Fruit fly (Drosophila melanogaster) whole organism, wandering third instar larva: ENCODE results near the gene Josd.

Source experiments
- Hr83 ChIP-seq: fragments of 200-300 bp; sonication (Bioruptor generic); optimal IDR thresholded peaks from 2 replicates; lab custom pipeline; 2016; ENCODE audit warnings: missing biosample characterization, mild to moderate bottlenecking, missing genetic modification characterization, moderate library complexity; ENCODE audit not compliant: poor library complexity, severe bottlenecking
- N ChIP-seq: fragments of >200 bp; optimal IDR thresholded peaks from 2 replicates; lab custom pipeline; 2018; ENCODE audit warnings: missing biosample characterization, missing external identifiers, missing genetic modification characterization
- dmrt93B ChIP-seq: fragments of 200-800 bp; sonication (Bioruptor generic); optimal IDR thresholded peaks from 2 replicates; lab custom pipeline; 2018; ENCODE audit warnings: missing biosample characterization, mild to moderate bottlenecking, missing genetic modification characterization
- h ChIP-seq: fragments of 200-800 bp; sonication (Bioruptor generic); optimal IDR thresholded peaks from 3 replicates; lab custom pipeline; 2016; ENCODE audit warnings: missing biosample characterization, mild to moderate bottlenecking, missing genetic modification characterization
- lola ChIP-seq: fragments of >200 bp; optimal IDR thresholded peaks from 2 replicates; lab custom pipeline; 2017; ENCODE audit warnings: missing biosample characterization, missing genetic modification characterization
- usp ChIP-seq: fragments of >200 bp; optimal IDR thresholded peaks from 2 replicates; lab custom pipeline; 2017; ENCODE audit warnings: missing biosample characterization, missing genetic modification characterization

DNA sequence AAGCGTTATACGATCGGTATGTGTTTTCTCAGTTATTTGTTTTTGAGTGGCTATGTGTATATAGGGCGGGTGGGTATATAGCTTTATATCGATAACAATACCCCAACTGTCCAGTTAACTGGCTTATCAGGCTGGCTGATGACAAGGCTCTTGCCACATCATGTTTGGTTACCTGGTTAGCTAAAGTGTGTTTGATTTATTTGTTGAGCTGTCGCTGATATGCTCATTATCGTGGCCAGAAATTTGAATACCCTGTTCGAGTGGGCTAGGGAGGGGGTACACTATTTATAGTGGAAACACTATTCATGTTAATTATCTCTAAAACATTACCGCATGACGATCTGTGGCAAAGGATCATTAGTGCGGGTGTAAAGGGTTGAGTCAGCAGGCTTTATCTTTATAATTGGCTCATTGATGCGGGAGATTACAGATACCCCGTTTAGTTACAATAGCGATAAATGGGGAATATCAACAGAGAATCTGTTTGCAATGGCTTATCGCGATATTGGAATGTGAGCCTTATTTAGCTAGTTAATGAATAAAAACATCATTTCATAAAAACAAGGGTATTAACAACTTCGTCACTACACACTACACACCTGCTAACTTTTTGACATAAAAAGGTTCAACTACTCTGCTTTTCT lies 8.0 kb upstream of the Josd start:
- TF ChIP-seq h (no peak), N (GFP tag; lab: Kevin White, UChicago) (no peak), Hr83 (GFP tag; lab: Kevin White, UChicago) (no peak), dmrt93B (no peak), usp (GFP tag; lab: Kevin White, UChicago) (no peak), lola (GFP tag; lab: Kevin White, UChicago) (no peak)
